Worm (Caenorhabditis elegans) whole organism, L4 larva: ENCODE measurements around the gene sumv-1.

Experiments used
- Y5F2A.4 ChIP-seq: fragments of 200-800 bp; sonication (Bioruptor generic); optimal IDR thresholded peaks from 2 replicates; lab custom pipeline; 2018; ENCODE audit warnings: mild to moderate bottlenecking, missing genetic modification characterization, missing compliant biosample characterization
- ceh-82 ChIP-seq: sonication (generic microtip); optimal IDR thresholded peaks from 2 replicates; lab custom pipeline; 2017; ENCODE audit warnings: missing biosample characterization, missing genetic modification characterization
- fkh-10 ChIP-seq: fragments of 150-350 bp; optimal IDR thresholded peaks from 2 replicates; lab custom pipeline; 2014; ENCODE audit warnings: missing biosample characterization, missing genetic modification reagents, missing genetic modification characterization
- mdl-1 ChIP-seq, 2 experiments: fragments of 150-350 bp in 1 of 2; sonication (generic microtip) in 1 of 2; optimal IDR thresholded peaks; 2 replicates each; lab custom pipeline; 2014 to 2017; ENCODE audit warnings: missing biosample characterization in 2 of 2, missing genetic modification characterization in 2 of 2
- sdz-12 ChIP-seq: fragments of 200-800 bp; sonication (Bioruptor generic); optimal IDR thresholded peaks from 2 replicates; lab custom pipeline; 2018; ENCODE audit warnings: mild to moderate bottlenecking, missing genetic modification characterization, missing compliant biosample characterization

ce11 chrIII:5277740-5278139 is 23.8 kb upstream of the sumv-1 start, which contains the start of gene clk-1:
- no peak for TF ChIP-seq sdz-12 (GFP tag; lab: Kevin White, UChicago)
- TF ChIP-seq fkh-10 (GFP tag; lab: Kevin White, UChicago): no peak
- TF ChIP-seq ceh-82 (tag; lab: Kevin White, UChicago): no peak
- TF ChIP-seq mdl-1 (tag; optimal IDR thresholded peaks at IDR 0.05; lab: Kevin White, UChicago): no peak
- TF ChIP-seq Y5F2A.4 (GFP tag; lab: Kevin White, UChicago): no peak
